Fruit fly (Drosophila melanogaster) whole organism, embryonic: ENCODE data around the gene CG13239.

Source experiments
- Atf-2 ChIP-seq: fragments of 200-800 bp; sonication (Bioruptor generic); optimal IDR thresholded peaks from 2 replicates; lab custom pipeline; 2016; ENCODE audit warnings: missing biosample characterization, missing genetic modification characterization
- CG10267 ChIP-seq: fragments of 200-800 bp; sonication (Bioruptor generic); optimal IDR thresholded peaks from 2 replicates; lab custom pipeline; 2018; ENCODE audit warnings: missing biosample characterization, mild to moderate bottlenecking, missing genetic modification characterization, moderate library complexity
- CG10979 ChIP-seq: fragments of 200-800 bp; sonication (Bioruptor generic); optimal IDR thresholded peaks from 2 replicates; lab custom pipeline; 2018; ENCODE audit warnings: missing biosample characterization, mild to moderate bottlenecking, missing genetic modification characterization, moderate library complexity
- CG12236 ChIP-seq: fragments of 200-800 bp; sonication (Bioruptor generic); optimal IDR thresholded peaks from 2 replicates; lab custom pipeline; 2016; ENCODE audit warnings: missing biosample characterization, missing genetic modification characterization
- CG12942 ChIP-seq: fragments of 200-800 bp; sonication (Bioruptor generic); optimal IDR thresholded peaks from 3 replicates; lab custom pipeline; 2016; ENCODE audit warnings: missing biosample characterization, missing genetic modification characterization
- CG13287 ChIP-seq: fragments of 200-800 bp; sonication (Bioruptor generic); IDR thresholded peaks from 2 replicates; pipeline ENCODE4 v1.3.6; 2022; ENCODE audit warnings: missing biosample characterization, missing genetic modification characterization; ENCODE audit not compliant: partially characterized antibody
- CG13424 ChIP-seq: fragments of 200-800 bp; sonication (Bioruptor generic); optimal IDR thresholded peaks from 2 replicates; lab custom pipeline; 2019; ENCODE audit warnings: missing biosample characterization, mild to moderate bottlenecking, missing genetic modification characterization, moderate library complexity
- CG14014 ChIP-seq: fragments of 200-800 bp; sonication (Bioruptor generic); IDR thresholded peaks from 2 replicates; pipeline ENCODE4 v1.3.6; 2022; ENCODE audit warnings: missing biosample characterization, missing genetic modification characterization
- CG14710 ChIP-seq: fragments of 200-800 bp; sonication (Bioruptor generic); optimal IDR thresholded peaks from 3 replicates; lab custom pipeline; 2019; ENCODE audit warnings: missing biosample characterization, mild to moderate bottlenecking, missing genetic modification characterization, moderate library complexity
- CG17568 ChIP-seq: fragments of 200-800 bp; sonication (Bioruptor generic); optimal IDR thresholded peaks from 2 replicates; lab custom pipeline; 2018; ENCODE audit warnings: missing biosample characterization, mild to moderate bottlenecking, missing genetic modification characterization, moderate library complexity
- CG32532 ChIP-seq: fragments of 200-800 bp; sonication (Bioruptor generic); IDR thresholded peaks from 2 replicates; pipeline ENCODE4 v1.3.6; 2022; ENCODE audit warnings: missing biosample characterization, missing genetic modification characterization
- CG5180 ChIP-seq: fragments of 200-800 bp; sonication (Bioruptor generic); optimal IDR thresholded peaks from 3 replicates; lab custom pipeline; 2017; ENCODE audit warnings: missing biosample characterization, missing genetic modification characterization, mild to moderate bottlenecking, moderate library complexity, missing genetic modification reagents
- CG5953 ChIP-seq: fragments of 200-800 bp; sonication (Bioruptor generic); IDR thresholded peaks from 2 replicates; pipeline ENCODE4 v1.3.6; 2022; ENCODE audit warnings: missing biosample characterization, missing genetic modification characterization
- CG6854 ChIP-seq: fragments of 200-800 bp; sonication (Bioruptor generic); optimal IDR thresholded peaks from 3 replicates; lab custom pipeline; 2017; ENCODE audit warnings: missing biosample characterization, mild to moderate bottlenecking, missing genetic modification characterization
- CG7556 ChIP-seq: fragments of 200-800 bp; sonication (Bioruptor generic); optimal IDR thresholded peaks from 2 replicates; lab custom pipeline; 2017; ENCODE audit warnings: missing biosample characterization, mild to moderate bottlenecking, missing genetic modification characterization
- CG7839 ChIP-seq: fragments of 200-800 bp; sonication (Bioruptor generic); optimal IDR thresholded peaks from 3 replicates; lab custom pipeline; 2018; ENCODE audit warnings: missing biosample characterization, mild to moderate bottlenecking, missing genetic modification characterization, moderate library complexity
- CG8765 ChIP-seq: fragments of 200-800 bp; sonication (Bioruptor generic); IDR thresholded peaks from 2 replicates; pipeline ENCODE4 v1.3.6; 2022; ENCODE audit warnings: missing biosample characterization, missing genetic modification characterization
- CG8924 ChIP-seq: fragments of 200-800 bp; optimal IDR thresholded peaks from 3 replicates; lab custom pipeline; 2019; ENCODE audit warnings: missing biosample characterization, mild to moderate bottlenecking, missing genetic modification characterization, moderate library complexity
- CG9215 ChIP-seq: fragments of 200-800 bp; sonication (Bioruptor generic); IDR thresholded peaks from 2 replicates; pipeline ENCODE4 v1.3.6; 2022; ENCODE audit warnings: missing biosample characterization, missing genetic modification characterization
- CoRest ChIP-seq: fragments of 200-800 bp; sonication (Bioruptor generic); optimal IDR thresholded peaks from 3 replicates; lab custom pipeline; 2018; ENCODE audit warnings: missing biosample characterization, mild to moderate bottlenecking, missing genetic modification characterization, moderate library complexity
- D19A ChIP-seq: fragments of 200-800 bp; optimal IDR thresholded peaks from 3 replicates; lab custom pipeline; 2019; ENCODE audit warnings: missing biosample characterization, mild to moderate bottlenecking, missing genetic modification characterization, moderate library complexity
- Dek ChIP-seq: fragments of 200-800 bp; sonication (Bioruptor generic); optimal IDR thresholded peaks from 3 replicates; lab custom pipeline; 2019; ENCODE audit warnings: missing biosample characterization, mild to moderate bottlenecking, missing genetic modification characterization, moderate library complexity
- Doc2 ChIP-seq: fragments of 200-800 bp; sonication (Bioruptor generic); IDR thresholded peaks from 2 replicates; pipeline ENCODE4 v1.3.6; 2022; ENCODE audit warnings: missing biosample characterization, missing genetic modification characterization
- H15 ChIP-seq: fragments of 200-800 bp; sonication (Bioruptor generic); IDR thresholded peaks from 3 replicates; pipeline ENCODE4 v1.3.6; 2022; ENCODE audit warnings: missing biosample characterization, missing genetic modification characterization
- HmgD ChIP-seq: fragments of 200-800 bp; sonication (Bioruptor generic); optimal IDR thresholded peaks from 3 replicates; lab custom pipeline; 2016; ENCODE audit warnings: missing biosample characterization, missing genetic modification characterization
- Hsf ChIP-seq: fragments of 200-800 bp; sonication (Bioruptor generic); optimal IDR thresholded peaks from 3 replicates; lab custom pipeline; 2016; ENCODE audit warnings: missing biosample characterization, missing genetic modification characterization
- Lhr ChIP-seq: fragments of 200-800 bp; sonication (Bioruptor generic); optimal IDR thresholded peaks from 3 replicates; lab custom pipeline; 2017; ENCODE audit warnings: mild to moderate bottlenecking, missing biosample characterization, missing genetic modification reagents, missing genetic modification characterization
- Max ChIP-seq: fragments of 200-800 bp; sonication (Bioruptor generic); optimal IDR thresholded peaks from 2 replicates; lab custom pipeline; 2016; ENCODE audit warnings: missing biosample characterization, mild to moderate bottlenecking, missing genetic modification characterization
- NfI ChIP-seq: fragments of 200-800 bp; sonication (Bioruptor generic); optimal IDR thresholded peaks from 3 replicates; lab custom pipeline; 2018; ENCODE audit warnings: missing biosample characterization, mild to moderate bottlenecking, missing genetic modification characterization, moderate library complexity
- Trl ChIP-seq, 3 experiments: fragments of >200 bp in 2 of 3; fragments of 200-800 bp in 1 of 3; sonication (Bioruptor generic) in 1 of 3; optimal IDR thresholded peaks; 2 replicates in 1 of 3; 3 replicates in 2 of 3; lab custom pipeline; 2016 to 2017; ENCODE audit warnings: missing biosample characterization in 1 of 3, missing genetic modification characterization in 1 of 3
- ab ChIP-seq: fragments of 200-800 bp; sonication (Bioruptor generic); optimal IDR thresholded peaks from 2 replicates; lab custom pipeline; 2016; ENCODE audit warnings: missing biosample characterization, missing genetic modification characterization
- cad ChIP-seq: fragments of >200 bp; optimal IDR thresholded peaks from 2 replicates; lab custom pipeline; 2017; ENCODE audit warnings: missing biosample characterization, missing genetic modification characterization
- corto ChIP-seq: fragments of 200-800 bp; sonication (Bioruptor generic); optimal IDR thresholded peaks from 2 replicates; lab custom pipeline; 2016; ENCODE audit warnings: missing biosample characterization, mild to moderate bottlenecking, missing genetic modification characterization, moderate library complexity
- cwo ChIP-seq: fragments of 200-800 bp; sonication (Bioruptor generic); optimal IDR thresholded peaks from 3 replicates; lab custom pipeline; 2017; ENCODE audit warnings: missing biosample characterization, missing genetic modification characterization, mild to moderate bottlenecking, moderate library complexity, missing genetic modification reagents
- esg ChIP-seq: fragments of 200-800 bp; sonication (Bioruptor generic); conservative IDR thresholded peaks from 2 replicates; pipeline ENCODE4 v1.3.6; 2022; ENCODE audit warnings: missing biosample characterization, missing genetic modification characterization
- ftz-f1 ChIP-seq: fragments of 200-800 bp; sonication (Bioruptor generic); optimal IDR thresholded peaks from 2 replicates; lab custom pipeline; 2016; ENCODE audit warnings: missing biosample characterization, missing genetic modification characterization
- gro ChIP-seq: fragments of 200-800 bp; sonication (Bioruptor generic); optimal IDR thresholded peaks from 2 replicates; lab custom pipeline; 2016; ENCODE audit warnings: missing biosample characterization, missing genetic modification characterization
- gsb-n ChIP-seq: fragments of 200-800 bp; sonication (Bioruptor generic); optimal IDR thresholded peaks from 3 replicates; lab custom pipeline; 2018; ENCODE audit warnings: missing biosample characterization, mild to moderate bottlenecking, missing genetic modification characterization
- ind ChIP-seq: fragments of 200-800 bp; sonication (Bioruptor generic); optimal IDR thresholded peaks from 3 replicates; lab custom pipeline; 2016; ENCODE audit warnings: missing biosample characterization, missing genetic modification characterization
- insv ChIP-seq, 2 experiments: fragments of 200-800 bp; sonication (Bioruptor generic); optimal IDR thresholded peaks; 3 replicates each; lab custom pipeline; 2016 to 2018; ENCODE audit warnings: missing biosample characterization in 2 of 2, missing genetic modification characterization in 2 of 2
- odd ChIP-seq: fragments of 200-800 bp; sonication (Bioruptor generic); optimal IDR thresholded peaks from 2 replicates; lab custom pipeline; 2017; ENCODE audit warnings: missing biosample characterization, mild to moderate bottlenecking, missing genetic modification characterization
- phol ChIP-seq: fragments of 200-800 bp; sonication (Bioruptor generic); optimal IDR thresholded peaks from 3 replicates; lab custom pipeline; 2018; ENCODE audit warnings: missing biosample characterization, mild to moderate bottlenecking, missing genetic modification characterization, moderate library complexity
- pzg ChIP-seq: fragments of 200-800 bp; sonication (Bioruptor generic); optimal IDR thresholded peaks from 3 replicates; lab custom pipeline; 2018; ENCODE audit warnings: missing biosample characterization, mild to moderate bottlenecking, missing genetic modification characterization, moderate library complexity
- repo ChIP-seq: fragments of 200-800 bp; sonication (Bioruptor generic); optimal IDR thresholded peaks from 2 replicates; lab custom pipeline; 2016; ENCODE audit warnings: missing biosample characterization, missing genetic modification characterization
- sc ChIP-seq, 3 experiments: fragments of >200 bp in 2 of 3; fragments of 200-800 bp in 1 of 3; sonication (Bioruptor generic) in 1 of 3; optimal IDR thresholded peaks; 2 replicates in 2 of 3; 3 replicates in 1 of 3; lab custom pipeline; 2017; ENCODE audit warnings: mild to moderate bottlenecking in 1 of 3, missing biosample characterization in 1 of 3, missing genetic modification characterization in 1 of 3, missing genetic modification reagents in 1 of 3
- sob ChIP-seq: fragments of 200-800 bp; sonication (Bioruptor generic); IDR thresholded peaks from 2 replicates; pipeline ENCODE4 v1.3.6; 2022; ENCODE audit warnings: missing biosample characterization, missing genetic modification characterization
- tup ChIP-seq: fragments of 200-800 bp; sonication (Bioruptor generic); optimal IDR thresholded peaks from 2 replicates; lab custom pipeline; 2016; ENCODE audit warnings: missing biosample characterization, mild to moderate bottlenecking, missing genetic modification characterization, moderate library complexity
- tx ChIP-seq: fragments of 200-800 bp; sonication (Bioruptor generic); optimal IDR thresholded peaks from 2 replicates; lab custom pipeline; 2016; ENCODE audit warnings: missing biosample characterization, missing genetic modification characterization
- wor ChIP-seq: fragments of 200-800 bp; sonication (Bioruptor generic); IDR thresholded peaks from 2 replicates; pipeline ENCODE4 v1.3.6; 2022; ENCODE audit warnings: missing biosample characterization, missing genetic modification characterization

Gene CG13239

dm6 chr3L:22909914-22910541, 49.4 kb downstream of the CG13239 start, which contains the start of gene CG12768 (continued):
- TF ChIP-seq D19A (tag; lab: Kevin White, UChicago) (peak; percentile 14), CG10267 (tag; lab: Kevin White, UChicago) (peak; percentile 43), tx (GFP tag; lab: Kevin White, UChicago) (no peak), CG10979 (peak; percentile 54), CG8765 (GFP tag; lab: Robert Waterston, UW) (no peak), esg (GFP tag; lab: Robert Waterston, UW) (no peak), CG7556 (GFP tag; lab: Kevin White, UChicago) (peak; percentile 44), CG17568 (no peak), sob (GFP tag; lab: Robert Waterston, UW) (no peak), ab (GFP tag; lab: Kevin White, UChicago) (no peak), Trl (optimal IDR thresholded peaks at IDR 0.05; lab: Kevin White, UChicago) (peak; percentile 69 to 81), Trl (GFP tag; optimal IDR thresholded peaks at IDR 0.05; lab: Kevin White, UChicago) (no peak), gsb-n (tag; lab: Kevin White, UChicago) (peak; percentile 17), Max (GFP tag; lab: Kevin White, UChicago) (no peak), H15 (GFP tag; lab: Robert Waterston, UW) (no peak), cwo (GFP tag; lab: Kevin White, UChicago) (no peak), ftz-f1 (GFP tag; lab: Kevin White, UChicago) (no peak), CG5953 (0 out of 2 replicates have a peak, but pooled peaks have one; percentile 5), Hsf (GFP tag; lab: Kevin White, UChicago) (no peak), Atf-2 (GFP tag; lab: Kevin White, UChicago) (no peak), CG12236 (GFP tag; lab: Kevin White, UChicago) (no peak), NfI (GFP tag; lab: Kevin White, UChicago) (no peak), ind (GFP tag; lab: Kevin White, UChicago) (no peak), CG32532 (no peak), repo (no peak), CoRest (tag; lab: Kevin White, UChicago) (peak; percentile 35), CG8924 (tag; lab: Kevin White, UChicago) (peak; percentile 44), insv (GFP tag; optimal IDR thresholded peaks at IDR 0.05; lab: Kevin White, UChicago) (no peak), corto (GFP tag; lab: Kevin White, UChicago) (no peak), sc (optimal IDR thresholded peaks at IDR 0.05; lab: Kevin White, UChicago) (no peak), sc (GFP tag; optimal IDR thresholded peaks at IDR 0.05; lab: Kevin White, UChicago) (peak; percentile 9), HmgD (GFP tag; lab: Kevin White, UChicago) (no peak), CG13287 (no peak), Dek (tag; lab: Kevin White, UChicago) (no peak), pzg (GFP tag; lab: Kevin White, UChicago) (no peak), CG5180 (no peak), CG6854 (GFP tag; lab: Kevin White, UChicago) (peak; percentile 16), CG12942 (no peak), phol (peak; percentile 48), gro (no peak), CG7839 (tag; lab: Kevin White, UChicago) (no peak), Lhr (GFP tag; lab: Kevin White, UChicago) (no peak), wor (GFP tag; lab: Robert Waterston, UW) (no peak), tup (GFP tag; lab: Kevin White, UChicago) (no peak), CG13424 (tag; lab: Kevin White, UChicago) (peak; percentile 23), cad (GFP tag; lab: Kevin White, UChicago) (no peak), CG9215 (GFP tag; lab: Robert Waterston, UW) (no peak), odd (GFP tag; lab: Kevin White, UChicago) (no peak), CG14710 (peak; percentile 25), Doc2 (GFP tag; lab: Robert Waterston, UW) (no peak), CG14014 (GFP tag; lab: Robert Waterston, UW) (no peak)
